Worm (Caenorhabditis elegans): ENCODE results near the gene rod-1.

- TF ChIP-seq ceh-100 (GFP tag; IDR thresholded peaks at IDR 0.05) (no peak), sdz-38 (tag; optimal IDR thresholded peaks at IDR 0.05) (no peak), ccch-3 (GFP tag; optimal IDR thresholded peaks at IDR 0.05) (no peak), ama-1 (optimal IDR thresholded peaks at IDR 0.05) (no peak), ama-1 (GFP tag; optimal IDR thresholded peaks at IDR 0.05) (no peak), madf-8 (GFP tag; conservative IDR thresholded peaks at IDR 0.05) (no peak), unc-62 (GFP tag; optimal IDR thresholded peaks at IDR 0.05) (no peak), ztf-6 (GFP tag; IDR thresholded peaks at IDR 0.05) (no peak)
These were observed 1.1 kb upstream of the rod-1 start, which contains the start of gene pycr-4 for ce11 chrIV:7477197-7477596.

Data from whole organism, young adult.